Worm (Caenorhabditis elegans): ENCODE measurements around the gene W02D7.5.

ce11 chrV:8318135-8318534 lies 19.1 kb upstream of the W02D7.5 start, which contains the start of gene clec-219:
- no peak for TF ChIP-seq nhr-11 (tag; optimal IDR thresholded peaks at IDR 0.05)
- TF ChIP-seq nhr-12 (tag; optimal IDR thresholded peaks at IDR 0.05), result no peak
- no peak for TF ChIP-seq unc-130 (tag; optimal IDR thresholded peaks at IDR 0.05)
- no peak for TF ChIP-seq dpl-1 (GFP tag; optimal IDR thresholded peaks at IDR 0.05)
- TF ChIP-seq nhr-71 (tag; optimal IDR thresholded peaks at IDR 0.05), result no peak
- no peak for TF ChIP-seq mep-1 (tag; optimal IDR thresholded peaks at IDR 0.05)
- no peak for TF ChIP-seq aly-2 (tag; optimal IDR thresholded peaks at IDR 0.05)
- TF ChIP-seq elt-3 (tag; optimal IDR thresholded peaks at IDR 0.05), result no peak
- no peak for TF ChIP-seq mdl-1 (tag; optimal IDR thresholded peaks at IDR 0.05)
- TF ChIP-seq pqm-1 (tag; optimal IDR thresholded peaks at IDR 0.05), result no peak
- TF ChIP-seq tbx-2 (tag; optimal IDR thresholded peaks at IDR 0.05), result no peak
- TF ChIP-seq ztf-4 (tag; optimal IDR thresholded peaks at IDR 0.05), result no peak
